Worm (Caenorhabditis elegans): ENCODE measurements around the gene sdz-1.

The sdz-1 gene

ce11 chrIII:8657676-8658366 is 42.3 kb downstream of the sdz-1 start:
- TF ChIP-seq elt-1 (tag; optimal IDR thresholded peaks at IDR 0.05), result no peak

ce11 chrIII:8656957-8657356 is 43.2 kb downstream of the sdz-1 start:
- TF ChIP-seq pha-4 (tag; optimal IDR thresholded peaks at IDR 0.05) (peak; percentile 70), jun-1 (tag; optimal IDR thresholded peaks at IDR 0.05) (peak; percentile 75), sea-2 (GFP tag; optimal IDR thresholded peaks at IDR 0.05) (no peak), ceh-9 (tag; optimal IDR thresholded peaks at IDR 0.05) (no peak), pqm-1 (tag; optimal IDR thresholded peaks at IDR 0.05) (peak; percentile 99), skn-1 (tag; optimal IDR thresholded peaks at IDR 0.05) (peak; percentile 48), elt-2 (tag; optimal IDR thresholded peaks at IDR 0.05) (peak; percentile 98), fkh-10 (GFP tag; optimal IDR thresholded peaks at IDR 0.05) (no peak)

- TF ChIP-seq ztf-11 (tag; optimal IDR thresholded peaks at IDR 0.05) (no peak), elt-1 (tag; optimal IDR thresholded peaks at IDR 0.05) (no peak), pqm-1 (tag; optimal IDR thresholded peaks at IDR 0.05) (no peak), lsy-12 (tag; optimal IDR thresholded peaks at IDR 0.05) (no peak), R02D3.7 (tag; optimal IDR thresholded peaks at IDR 0.05) (no peak), ceh-82 (tag; optimal IDR thresholded peaks at IDR 0.05) (no peak), egl-27 (tag; optimal IDR thresholded peaks at IDR 0.05) (no peak)
Observed at ce11 chrIII:8656055-8656454, 44.1 kb downstream of the sdz-1 start.

- TF ChIP-seq nhr-25 (tag; optimal IDR thresholded peaks at IDR 0.05) (peak; percentile 7), jun-1 (tag; optimal IDR thresholded peaks at IDR 0.05) (no peak), R02D3.7 (tag; optimal IDR thresholded peaks at IDR 0.05) (no peak), mml-1 (tag; optimal IDR thresholded peaks at IDR 0.05) (peak; percentile 71), nfya-1 (tag; optimal IDR thresholded peaks at IDR 0.05; ENCODE audit: insufficient read depth) (peak; percentile 5)
Observed at ce11 chrIII:8655412-8655811, 44.7 kb downstream of the sdz-1 start.

ce11 chrIII:8654400-8654980 is 45.6 kb downstream of the sdz-1 start:
- TF ChIP-seq nhr-25 (tag; optimal IDR thresholded peaks at IDR 0.05), result peak; percentile 2
- TF ChIP-seq lin-39 (tag; optimal IDR thresholded peaks at IDR 0.05), result peak; percentile 24
- peak; percentile 49 for TF ChIP-seq nhr-43 (tag; optimal IDR thresholded peaks at IDR 0.05; ENCODE audit: poor library complexity, severe bottlenecking)
- no peak for TF ChIP-seq skn-1 (tag; optimal IDR thresholded peaks at IDR 0.05)

- TF ChIP-seq ceh-28 (tag; optimal IDR thresholded peaks at IDR 0.05) (no peak), ZK546.5 (tag; optimal IDR thresholded peaks at IDR 0.05) (no peak), ztf-11 (tag; optimal IDR thresholded peaks at IDR 0.05) (no peak), snpc-4 (tag; optimal IDR thresholded peaks at IDR 0.05) (no peak), pqm-1 (tag; optimal IDR thresholded peaks at IDR 0.05) (peak; percentile 64), nhr-12 (tag; optimal IDR thresholded peaks at IDR 0.05) (no peak), nhr-28 (tag; optimal IDR thresholded peaks at IDR 0.05) (no peak), nhr-43 (tag; optimal IDR thresholded peaks at IDR 0.05; ENCODE audit: poor library complexity, severe bottlenecking) (no peak), elt-2 (tag; optimal IDR thresholded peaks at IDR 0.05) (peak; percentile 50), jun-1 (tag; optimal IDR thresholded peaks at IDR 0.05) (peak; percentile 50), eor-1 (tag; optimal IDR thresholded peaks at IDR 0.05) (no peak), fkh-2 (tag; optimal IDR thresholded peaks at IDR 0.05) (no peak), nhr-67 (tag; optimal IDR thresholded peaks at IDR 0.05) (no peak), nhr-237 (tag; optimal IDR thresholded peaks at IDR 0.05) (no peak), lin-15B (tag; optimal IDR thresholded peaks at IDR 0.05) (no peak), mdl-1 (tag; optimal IDR thresholded peaks at IDR 0.05) (no peak), nhr-76 (tag; optimal IDR thresholded peaks at IDR 0.05) (no peak), elt-3 (tag; optimal IDR thresholded peaks at IDR 0.05) (no peak), fos-1 (tag; optimal IDR thresholded peaks at IDR 0.05) (no peak), ama-1 (optimal IDR thresholded peaks at IDR 0.05) (peak; percentile 30), nfya-1 (tag; optimal IDR thresholded peaks at IDR 0.05; ENCODE audit: insufficient read depth) (peak; percentile 18), nhr-25 (tag; optimal IDR thresholded peaks at IDR 0.05) (no peak), sea-2 (GFP tag; optimal IDR thresholded peaks at IDR 0.05) (no peak), ceh-82 (tag; optimal IDR thresholded peaks at IDR 0.05) (no peak), daf-12 (tag; optimal IDR thresholded peaks at IDR 0.05) (no peak), pha-4 (tag; optimal IDR thresholded peaks at IDR 0.05) (peak; percentile 95), ceh-9 (tag; optimal IDR thresholded peaks at IDR 0.05) (no peak), nhr-23 (tag; optimal IDR thresholded peaks at IDR 0.05) (no peak), aly-2 (tag; optimal IDR thresholded peaks at IDR 0.05) (no peak), lin-39 (tag; optimal IDR thresholded peaks at IDR 0.05) (no peak)
Observed at ce11 chrIII:8653875-8654386, 46.2 kb downstream of the sdz-1 start, which contains the start of gene F22B7.9. Gene F22B7.9, minus strand, starts transcription at chrIII:8653925.
